Worm (Caenorhabditis elegans) whole organism, L1 larva: ENCODE data around the gene rfc-1.

ENCODE experiments used
- F16B12.6 ChIP-seq: fragments of 150-350 bp; optimal IDR thresholded peaks from 2 replicates; lab custom pipeline; 2014; ENCODE audit warnings: missing biosample characterization, missing genetic modification characterization
- Y116A8C.19 ChIP-seq: sonication (generic microtip); optimal IDR thresholded peaks from 2 replicates; lab custom pipeline; 2016; ENCODE audit warnings: missing compliant biosample characterization, missing genetic modification characterization, borderline replicate concordance
- ama-1 ChIP-seq: fragments of 150-350 bp; optimal IDR thresholded peaks from 2 replicates; lab custom pipeline; 2014
- blmp-1 ChIP-seq: fragments of 150-350 bp; optimal IDR thresholded peaks from 2 replicates; lab custom pipeline; 2014; ENCODE audit warnings: missing biosample characterization, missing genetic modification characterization
- ceh-63 ChIP-seq: fragments of 200-800 bp; sonication (Bioruptor generic); optimal IDR thresholded peaks from 2 replicates; lab custom pipeline; 2018; ENCODE audit warnings: mild to moderate bottlenecking, missing genetic modification characterization, missing compliant biosample characterization
- ceh-82 ChIP-seq, 3 experiments: fragments of 150-350 bp in 1 of 3; sonication (generic microtip) in 2 of 3; optimal IDR thresholded peaks; 2 replicates each; lab custom pipeline; 2014 to 2017; ENCODE audit warnings: missing biosample characterization in 3 of 3, missing genetic modification characterization in 3 of 3
- ces-1 ChIP-seq: fragments of 150-350 bp; optimal IDR thresholded peaks from 2 replicates; lab custom pipeline; 2014; ENCODE audit warnings: missing biosample characterization, missing genetic modification reagents, missing genetic modification characterization
- efl-1 ChIP-seq, 4 experiments: fragments of 150-350 bp; optimal IDR thresholded peaks in 3 of 4; peaks in 1 of 4; 1 replicate in 1 of 4; 2 replicates in 3 of 4; lab custom pipeline; 2014; ENCODE audit warnings: missing biosample characterization in 2 of 4, missing genetic modification characterization in 2 of 4, missing genetic modification reagents in 2 of 4
- efl-3 ChIP-seq: fragments of 200-800 bp; sonication (Bioruptor generic); optimal IDR thresholded peaks from 2 replicates; lab custom pipeline; 2018; ENCODE audit warnings: mild to moderate bottlenecking, missing genetic modification characterization, missing compliant biosample characterization
- egl-13 ChIP-seq: sonication (generic microtip); optimal IDR thresholded peaks from 2 replicates; lab custom pipeline; 2016; ENCODE audit warnings: missing genotype, missing genetic modification reagents, missing genetic modification characterization, missing compliant biosample characterization
- egl-27 ChIP-seq, 2 experiments: fragments of 150-350 bp in 1 of 2; sonication (generic microtip); optimal IDR thresholded peaks; 3 replicates each; lab custom pipeline; 2017 to 2018; ENCODE audit warnings: missing biosample characterization in 2 of 2, missing genetic modification characterization in 2 of 2, missing genetic modification reagents in 2 of 2
- elt-2 ChIP-seq: sonication (generic microtip); optimal IDR thresholded peaks from 2 replicates; lab custom pipeline; 2016; ENCODE audit warnings: missing genetic modification characterization, mild to moderate bottlenecking, inconsistent platforms, missing compliant biosample characterization, missing genetic modification reagents
- ets-5 ChIP-seq: fragments of 200-800 bp; sonication (Bioruptor generic); IDR thresholded peaks from 2 replicates; pipeline ENCODE4 v1.3.6; 2022; ENCODE audit warnings: missing genetic modification characterization, missing compliant biosample characterization
- fkh-8 ChIP-seq: sonication (generic microtip); optimal IDR thresholded peaks from 2 replicates; lab custom pipeline; 2016; ENCODE audit warnings: mild to moderate bottlenecking, missing genetic modification characterization, missing compliant biosample characterization
- hlh-4 ChIP-seq: sonication (generic microtip); optimal IDR thresholded peaks from 2 replicates; lab custom pipeline; 2016; ENCODE audit warnings: mild to moderate bottlenecking, missing genetic modification characterization, missing compliant biosample characterization
- irx-1 ChIP-seq: sonication (generic microtip); optimal IDR thresholded peaks from 2 replicates; lab custom pipeline; 2016; ENCODE audit warnings: missing genetic modification characterization, missing compliant biosample characterization
- jun-1 ChIP-seq: fragments of 150-350 bp; optimal IDR thresholded peaks from 2 replicates; lab custom pipeline; 2014; ENCODE audit warnings: missing biosample characterization, missing genetic modification reagents, missing genetic modification characterization
- lin-13 ChIP-seq: fragments of 150-350 bp; optimal IDR thresholded peaks from 2 replicates; lab custom pipeline; 2014; ENCODE audit warnings: missing biosample characterization, missing genetic modification reagents, missing genetic modification characterization
- lsy-2 ChIP-seq, 2 experiments: fragments of 150-350 bp; optimal IDR thresholded peaks; 2 replicates each; lab custom pipeline; 2014; ENCODE audit warnings: missing biosample characterization in 2 of 2, missing genetic modification characterization in 2 of 2
- mdl-1 ChIP-seq, 2 experiments: fragments of 150-350 bp; optimal IDR thresholded peaks; 2 replicates each; lab custom pipeline; 2014 to 2017; ENCODE audit warnings: missing biosample characterization in 2 of 2, missing genetic modification characterization in 2 of 2, inconsistent platforms in 1 of 2
- mef-2 ChIP-seq: fragments of 150-350 bp; optimal IDR thresholded peaks from 2 replicates; lab custom pipeline; 2014; ENCODE audit warnings: missing biosample characterization, missing genetic modification characterization
- nhr-11 ChIP-seq: fragments of 150-350 bp; optimal IDR thresholded peaks from 2 replicates; lab custom pipeline; 2014; ENCODE audit warnings: missing biosample characterization, missing genetic modification characterization
- nhr-12 ChIP-seq: sonication (generic microtip); optimal IDR thresholded peaks from 2 replicates; lab custom pipeline; 2017; ENCODE audit warnings: missing biosample characterization, missing genetic modification characterization
- nhr-19 ChIP-seq: fragments of 200-800 bp; sonication (Bioruptor generic); conservative IDR thresholded peaks from 2 replicates; pipeline ENCODE4 v1.3.6; 2022; ENCODE audit warnings: missing genetic modification characterization, missing compliant biosample characterization
- nhr-20 ChIP-seq: sonication (generic microtip); optimal IDR thresholded peaks from 2 replicates; lab custom pipeline; 2016; ENCODE audit warnings: mild to moderate bottlenecking, missing genetic modification characterization, missing compliant biosample characterization
- nhr-76 ChIP-seq: sonication (generic microtip); optimal IDR thresholded peaks from 2 replicates; lab custom pipeline; 2017; ENCODE audit warnings: missing biosample characterization, missing genetic modification characterization
- nhr-85 ChIP-seq: sonication (generic microtip); peaks from one replicate; lab custom pipeline; 2016; ENCODE audit warnings: missing genetic modification characterization, inconsistent platforms, missing compliant biosample characterization
- snu-23 ChIP-seq: sonication (generic microtip); optimal IDR thresholded peaks from 2 replicates; lab custom pipeline; 2016; ENCODE audit warnings: missing genetic modification characterization, missing compliant biosample characterization
- swsn-7 ChIP-seq: sonication (generic microtip); optimal IDR thresholded peaks from 2 replicates; lab custom pipeline; 2016; ENCODE audit warnings: missing genetic modification characterization, missing compliant biosample characterization
- unc-62 ChIP-seq: fragments of 150-350 bp; optimal IDR thresholded peaks from 2 replicates; lab custom pipeline; 2014; ENCODE audit warnings: missing biosample characterization, missing genetic modification reagents, missing genetic modification characterization
- zag-1 ChIP-seq: fragments of 150-350 bp; optimal IDR thresholded peaks from 2 replicates; lab custom pipeline; 2014; ENCODE audit warnings: missing biosample characterization, missing genetic modification characterization

rfc-1 gene

ce11 chrV:14685435-14686058 is 39.8 kb upstream of the rfc-1 start, which contains the start of gene C47E8.4 (continued):
- TF ChIP-seq nhr-12, result peak; percentile 74

- TF ChIP-seq elt-2 (tag; lab: Kevin White, UChicago) (no peak), efl-1 (optimal IDR thresholded peaks at IDR 0.05; lab: Kevin White, UChicago) (no peak), efl-1 (GFP tag; optimal IDR thresholded peaks at IDR 0.05 in 1 of 2; lab: Kevin White, UChicago) (peak in 1 of 2 experiments; percentile 50), ces-1 (GFP tag; lab: Kevin White, UChicago) (no peak), nhr-76 (tag; lab: Kevin White, UChicago) (no peak), nhr-20 (tag; lab: Kevin White, UChicago) (peak; percentile 8), nhr-11 (tag; lab: Kevin White, UChicago) (no peak), snu-23 (GFP tag; lab: Kevin White, UChicago) (peak; percentile 3)
- TF ChIP-seq, all 84 proteins: peak for 3
Measured at ce11 chrV:14684359-14685312, 38.9 kb upstream of the rfc-1 start, which contains the start of gene hsp-90. Gene hsp-90 (plus strand): TSS chrV:14684918.

- TF ChIP-seq efl-1 (optimal IDR thresholded peaks at IDR 0.05; lab: Kevin White, UChicago) (no peak), efl-1 (GFP tag; optimal IDR thresholded peaks at IDR 0.05 in 1 of 2; lab: Kevin White, UChicago) (peak in 1 of 2 experiments; percentile 90), snu-23 (GFP tag; lab: Kevin White, UChicago) (no peak), egl-27 (tag; optimal IDR thresholded peaks at IDR 0.05; lab: Kevin White, UChicago) (no peak)
Measured at ce11 chrV:14683926-14684325, 38.1 kb upstream of the rfc-1 start.

- TF ChIP-seq mef-2 (tag; lab: Kevin White, UChicago), result no peak
- peak; percentile 22 for TF ChIP-seq ama-1 (lab: Kevin White, UChicago)
- TF ChIP-seq lin-13 (GFP tag; lab: Kevin White, UChicago), result no peak
- TF ChIP-seq zag-1, result no peak
- no peak for TF ChIP-seq nhr-19
- TF ChIP-seq jun-1 (tag; lab: Kevin White, UChicago), result no peak
- TF ChIP-seq efl-1 (optimal IDR thresholded peaks at IDR 0.05; lab: Kevin White, UChicago), result no peak
- peak in 1 of 2 experiments; percentile 81 for TF ChIP-seq efl-1 (GFP tag; optimal IDR thresholded peaks at IDR 0.05 in 1 of 2; lab: Kevin White, UChicago)
- no peak for TF ChIP-seq mdl-1 (tag; optimal IDR thresholded peaks at IDR 0.05; lab: Kevin White, UChicago)
- TF ChIP-seq ceh-63 (GFP tag; lab: Kevin White, UChicago), result no peak
- no peak for TF ChIP-seq ceh-82 (tag; optimal IDR thresholded peaks at IDR 0.05; lab: Kevin White, UChicago)
- no peak for TF ChIP-seq elt-2 (tag; lab: Kevin White, UChicago)
- TF ChIP-seq, all 84 proteins: peak for 2
Measured at ce11 chrV:14683291-14683690, 37.5 kb upstream of the rfc-1 start.

ce11 chrV:14682870-14683269 is 37.1 kb upstream of the rfc-1 start:
- TF ChIP-seq swsn-7 (tag; lab: Kevin White, UChicago), result no peak
- no peak for TF ChIP-seq jun-1 (tag; lab: Kevin White, UChicago)
- TF ChIP-seq blmp-1 (tag; lab: Kevin White, UChicago), result peak; percentile 58
- TF ChIP-seq nhr-85, result peak; percentile 71
- no peak for TF ChIP-seq F16B12.6
- no peak for TF ChIP-seq fkh-8 (tag; lab: Kevin White, UChicago)

ce11 chrV:14680014-14680413 is 34.2 kb upstream of the rfc-1 start, which contains the start of gene C47E8.3:
Gene C47E8.3 (plus strand): TSS chrV:14680314.
- TF ChIP-seq nhr-20 (tag; lab: Kevin White, UChicago) (no peak), ets-5 (no peak), mdl-1 (tag; optimal IDR thresholded peaks at IDR 0.05; lab: Kevin White, UChicago) (no peak), nhr-11 (tag; lab: Kevin White, UChicago) (no peak), Y116A8C.19 (tag; lab: Kevin White, UChicago) (no peak), F16B12.6 (no peak), hlh-4 (tag; lab: Kevin White, UChicago) (no peak), egl-13 (tag; lab: Kevin White, UChicago) (no peak), zag-1 (no peak), irx-1 (tag; lab: Kevin White, UChicago) (no peak), unc-62 (GFP tag; lab: Kevin White, UChicago) (no peak), efl-3 (GFP tag; lab: Kevin White, UChicago) (no peak), lsy-2 (tag; optimal IDR thresholded peaks at IDR 0.05; lab: Kevin White, UChicago) (no peak)
